Worm (Caenorhabditis elegans): ENCODE data around the gene F49H12.2.

DNA sequence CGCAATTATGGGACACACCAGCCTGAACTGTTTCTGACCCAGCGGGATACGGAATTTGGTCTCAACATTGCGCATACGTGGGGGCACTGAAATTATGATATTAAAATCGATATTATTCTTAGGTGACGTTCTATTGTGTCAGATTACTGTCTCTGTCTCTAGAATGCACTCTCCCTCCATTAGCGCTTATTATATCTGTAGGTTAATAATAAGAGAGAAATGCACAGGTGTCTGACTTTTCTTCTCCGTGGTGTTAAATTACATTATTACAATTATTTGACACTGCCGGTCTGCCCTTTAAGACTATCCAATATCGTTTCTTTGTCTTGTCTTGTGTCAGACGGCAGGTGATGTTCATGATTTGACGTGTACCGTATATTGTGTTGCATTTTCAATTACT, 42.5 kb upstream of the F49H12.2 start:
- TF ChIP-seq unc-62 (GFP tag; optimal IDR thresholded peaks at IDR 0.05) (no peak), blmp-1 (tag; optimal IDR thresholded peaks at IDR 0.05) (no peak), lsy-2 (tag; optimal IDR thresholded peaks at IDR 0.05) (no peak)

Measured in whole organism, mixed stage, embryonic.